Worm (Caenorhabditis elegans): Measurements from ENCODE around the gene dnc-2.

ce11 chrIII:5906059-5906458 lies 19.5 kb downstream of the dnc-2 start, which contains the start of gene dpff-1:
- TF ChIP-seq sox-4 (tag; optimal IDR thresholded peaks at IDR 0.05) (no peak), hlh-15 (tag; optimal IDR thresholded peaks at IDR 0.05) (no peak), ets-4 (tag; optimal IDR thresholded peaks at IDR 0.05) (no peak), ama-1 (optimal IDR thresholded peaks at IDR 0.05) (no peak), odd-2 (tag; optimal IDR thresholded peaks at IDR 0.05) (no peak), pqm-1 (tag; optimal IDR thresholded peaks at IDR 0.05) (no peak), pha-2 (tag; optimal IDR thresholded peaks at IDR 0.05) (no peak), unc-55 (GFP tag; optimal IDR thresholded peaks at IDR 0.05) (no peak), dmd-4 (tag; optimal IDR thresholded peaks at IDR 0.05; ENCODE audit: borderline replicate concordance) (no peak), F13H6.1 (tag; optimal IDR thresholded peaks at IDR 0.05) (no peak), C38D4.7 (GFP tag; optimal IDR thresholded peaks at IDR 0.05) (no peak), ref-2 (tag; optimal IDR thresholded peaks at IDR 0.05) (no peak)
